Fruit fly (Drosophila melanogaster) whole organism, embryonic: ENCODE data around the gene bab1.

Experiments used
- ATbp ChIP-seq: fragments of 200-800 bp; sonication (Bioruptor generic); optimal IDR thresholded peaks from 2 replicates; lab custom pipeline; 2017; ENCODE audit warnings: missing biosample characterization, mild to moderate bottlenecking, missing genetic modification characterization, missing genetic modification reagents
- BtbVII ChIP-seq: fragments of 200-800 bp; sonication (Bioruptor generic); optimal IDR thresholded peaks from 3 replicates; lab custom pipeline; 2017; ENCODE audit warnings: missing biosample characterization, mild to moderate bottlenecking, missing genetic modification characterization
- CG10654 ChIP-seq: fragments of 200-800 bp; sonication (Bioruptor generic); optimal IDR thresholded peaks from 2 replicates; lab custom pipeline; 2016; ENCODE audit warnings: missing biosample characterization, missing genetic modification characterization
- CG11247 ChIP-seq: fragments of 200-800 bp; sonication (Bioruptor generic); IDR thresholded peaks from 2 replicates; pipeline ENCODE4 v1.3.6; 2022; ENCODE audit warnings: missing biosample characterization, missing genetic modification characterization
- CG12942 ChIP-seq: fragments of 200-800 bp; sonication (Bioruptor generic); optimal IDR thresholded peaks from 3 replicates; lab custom pipeline; 2016; ENCODE audit warnings: missing biosample characterization, missing genetic modification characterization
- CG13296 ChIP-seq: fragments of 200-800 bp; sonication (Bioruptor generic); optimal IDR thresholded peaks from 3 replicates; lab custom pipeline; 2018; ENCODE audit warnings: missing biosample characterization, mild to moderate bottlenecking, missing genetic modification characterization
- CG13424 ChIP-seq: fragments of 200-800 bp; sonication (Bioruptor generic); optimal IDR thresholded peaks from 2 replicates; lab custom pipeline; 2019; ENCODE audit warnings: missing biosample characterization, mild to moderate bottlenecking, missing genetic modification characterization, moderate library complexity
- CG13624 ChIP-seq: fragments of 200-800 bp; sonication (Bioruptor generic); optimal IDR thresholded peaks from 2 replicates; lab custom pipeline; 2016; ENCODE audit warnings: missing biosample characterization, missing genetic modification characterization
- CG14860 ChIP-seq: fragments of 200-800 bp; sonication (Bioruptor generic); IDR thresholded peaks from 3 replicates; pipeline ENCODE4 v1.3.6; 2022; ENCODE audit warnings: missing biosample characterization, missing genetic modification characterization; ENCODE audit not compliant: partially characterized antibody
- CG14965 ChIP-seq: fragments of 200-800 bp; sonication (Bioruptor generic); optimal IDR thresholded peaks from 2 replicates; lab custom pipeline; 2016; ENCODE audit warnings: missing biosample characterization, missing genetic modification characterization, borderline replicate concordance
- CG15696 ChIP-seq: fragments of 200-800 bp; sonication (Bioruptor generic); optimal IDR thresholded peaks from 2 replicates; lab custom pipeline; 2019; ENCODE audit warnings: missing biosample characterization, mild to moderate bottlenecking, missing genetic modification characterization, moderate library complexity
- CG1647 ChIP-seq: fragments of 200-800 bp; sonication (Bioruptor generic); optimal IDR thresholded peaks from 3 replicates; lab custom pipeline; 2016; ENCODE audit warnings: missing biosample characterization, missing genetic modification characterization
- CG17186 ChIP-seq: fragments of 200-800 bp; sonication (Bioruptor generic); optimal IDR thresholded peaks from 3 replicates; lab custom pipeline; 2017; ENCODE audit warnings: missing biosample characterization, missing genetic modification reagents, missing genetic modification characterization
- CG2120 ChIP-seq: fragments of 200-800 bp; sonication (Bioruptor generic); optimal IDR thresholded peaks from 3 replicates; lab custom pipeline; 2016; ENCODE audit warnings: missing biosample characterization, missing genetic modification characterization
- CG2875 ChIP-seq: fragments of 200-800 bp; sonication (Bioruptor generic); optimal IDR thresholded peaks from 2 replicates; lab custom pipeline; 2017; ENCODE audit warnings: missing biosample characterization, mild to moderate bottlenecking, missing genetic modification characterization, missing genetic modification reagents
- CG33213 ChIP-seq: fragments of 200-800 bp; sonication (Bioruptor generic); optimal IDR thresholded peaks from 3 replicates; lab custom pipeline; 2016; ENCODE audit warnings: missing biosample characterization, missing genetic modification characterization
- CG42726 ChIP-seq: fragments of 200-800 bp; sonication (Bioruptor generic); IDR thresholded peaks from 2 replicates; pipeline ENCODE4 v1.3.6; 2022; ENCODE audit warnings: missing biosample characterization, missing genetic modification characterization; ENCODE audit not compliant: partially characterized antibody
- CG6765 ChIP-seq: fragments of 200-800 bp; sonication (Bioruptor generic); optimal IDR thresholded peaks from 3 replicates; lab custom pipeline; 2017; ENCODE audit warnings: missing biosample characterization, mild to moderate bottlenecking, missing genetic modification characterization
- CG6813 ChIP-seq: fragments of 200-800 bp; sonication (Bioruptor generic); optimal IDR thresholded peaks from 2 replicates; lab custom pipeline; 2017; ENCODE audit warnings: missing biosample characterization, missing genetic modification characterization, mild to moderate bottlenecking, moderate library complexity, missing genetic modification reagents
- D19B ChIP-seq: fragments of 200-800 bp; sonication (Bioruptor generic); optimal IDR thresholded peaks from 2 replicates; lab custom pipeline; 2017; ENCODE audit warnings: missing biosample characterization, mild to moderate bottlenecking, missing genetic modification characterization
- Ets97D ChIP-seq: fragments of 200-800 bp; sonication (Bioruptor generic); optimal IDR thresholded peaks from 3 replicates; lab custom pipeline; 2016; ENCODE audit warnings: missing biosample characterization, missing genetic modification characterization
- Hmx ChIP-seq: fragments of 200-800 bp; sonication (Bioruptor generic); optimal IDR thresholded peaks from 2 replicates; lab custom pipeline; 2016; ENCODE audit warnings: missing biosample characterization, missing genetic modification characterization
- Hr3 ChIP-seq: fragments of 200-800 bp; sonication (Bioruptor generic); optimal IDR thresholded peaks from 3 replicates; lab custom pipeline; 2016; ENCODE audit warnings: missing biosample characterization, missing genetic modification characterization
- Lim3 ChIP-seq: fragments of 200-800 bp; sonication (Bioruptor generic); IDR thresholded peaks from 2 replicates; pipeline ENCODE4 v1.3.6; 2022; ENCODE audit warnings: missing biosample characterization, missing genetic modification characterization
- Lpt ChIP-seq: fragments of >200 bp; optimal IDR thresholded peaks from 2 replicates; lab custom pipeline; 2018; ENCODE audit warnings: missing biosample characterization, missing genetic modification characterization
- MBD-R2 ChIP-seq: fragments of 200-800 bp; sonication (Bioruptor generic); IDR thresholded peaks from 2 replicates; pipeline ENCODE4 v1.3.6; 2022; ENCODE audit warnings: missing biosample characterization, missing genetic modification characterization
- Rfx ChIP-seq: fragments of 200-800 bp; sonication (Bioruptor generic); IDR thresholded peaks from 2 replicates; pipeline ENCODE4 v1.3.6; 2022; ENCODE audit warnings: missing biosample characterization, missing genetic modification characterization
- Sin3A ChIP-seq: fragments of >200 bp; optimal IDR thresholded peaks from 2 replicates; lab custom pipeline; 2018
- Sox100B ChIP-seq: fragments of 200-800 bp; sonication (Bioruptor generic); optimal IDR thresholded peaks from 3 replicates; lab custom pipeline; 2018; ENCODE audit warnings: missing biosample characterization, mild to moderate bottlenecking, missing genetic modification characterization
- Tbp ChIP-seq: fragments of >200 bp; optimal IDR thresholded peaks from 2 replicates; lab custom pipeline; 2018; ENCODE audit warnings: missing biosample characterization, missing genetic modification characterization
- Xbp1 ChIP-seq: fragments of 200-800 bp; sonication (Bioruptor generic); optimal IDR thresholded peaks from 3 replicates; lab custom pipeline; 2016; ENCODE audit warnings: missing biosample characterization, mild to moderate bottlenecking, missing genetic modification characterization
- al ChIP-seq: fragments of 200-800 bp; sonication (Bioruptor generic); IDR thresholded peaks from 2 replicates; pipeline ENCODE4 v1.3.6; 2022; ENCODE audit warnings: missing biosample characterization, missing genetic modification characterization
- amos ChIP-seq: fragments of 200-800 bp; sonication (Bioruptor generic); IDR thresholded peaks from 2 replicates; pipeline ENCODE4 v1.3.6; 2022; ENCODE audit warnings: missing biosample characterization, missing genetic modification characterization; ENCODE audit not compliant: partially characterized antibody
- corto ChIP-seq: fragments of 200-800 bp; sonication (Bioruptor generic); optimal IDR thresholded peaks from 2 replicates; lab custom pipeline; 2016; ENCODE audit warnings: missing biosample characterization, mild to moderate bottlenecking, missing genetic modification characterization, moderate library complexity
- da ChIP-seq: fragments of 200-800 bp; sonication (Bioruptor generic); optimal IDR thresholded peaks from 2 replicates; lab custom pipeline; 2016; ENCODE audit warnings: missing biosample characterization, missing genetic modification characterization
- gro ChIP-seq: fragments of 200-800 bp; sonication (Bioruptor generic); optimal IDR thresholded peaks from 2 replicates; lab custom pipeline; 2016; ENCODE audit warnings: missing biosample characterization, missing genetic modification characterization
- lab ChIP-seq: fragments of 200-800 bp; sonication (Bioruptor generic); optimal IDR thresholded peaks from 3 replicates; lab custom pipeline; 2017; ENCODE audit warnings: missing biosample characterization, missing genetic modification characterization, mild to moderate bottlenecking, moderate library complexity, missing genetic modification reagents
- lov ChIP-seq, 2 experiments: fragments of 200-800 bp in 1 of 2; fragments of >200 bp in 1 of 2; sonication (Bioruptor generic) in 1 of 2; IDR thresholded peaks in 1 of 2; optimal IDR thresholded peaks in 1 of 2; 2 replicates in 1 of 2; 3 replicates in 1 of 2; pipeline versions ENCODE4 v1.3.6 to Lab custom; 2017 to 2022; ENCODE audit warnings: missing biosample characterization in 1 of 2, missing genetic modification characterization in 1 of 2
- luna ChIP-seq: fragments of 200-800 bp; sonication (Bioruptor generic); optimal IDR thresholded peaks from 2 replicates; lab custom pipeline; 2016; ENCODE audit warnings: missing biosample characterization, missing genetic modification characterization
- maf-S ChIP-seq: fragments of 200-800 bp; sonication (Bioruptor generic); optimal IDR thresholded peaks from 2 replicates; lab custom pipeline; 2016; ENCODE audit warnings: missing biosample characterization, missing genetic modification characterization
- prd ChIP-seq, 3 experiments: fragments of >200 bp in 2 of 3; fragments of 200-800 bp in 1 of 3; sonication (Bioruptor generic) in 1 of 3; optimal IDR thresholded peaks in 2 of 3; IDR thresholded peaks in 1 of 3; 2 replicates in 2 of 3; 3 replicates in 1 of 3; pipeline versions ENCODE4 v1.3.6 to Lab custom; 2017 to 2022; ENCODE audit warnings: missing biosample characterization in 1 of 3, missing genetic modification characterization in 1 of 3
- sc ChIP-seq, 3 experiments: fragments of >200 bp in 2 of 3; fragments of 200-800 bp in 1 of 3; sonication (Bioruptor generic) in 1 of 3; optimal IDR thresholded peaks; 2 replicates in 2 of 3; 3 replicates in 1 of 3; lab custom pipeline; 2017; ENCODE audit warnings: mild to moderate bottlenecking in 1 of 3, missing biosample characterization in 1 of 3, missing genetic modification characterization in 1 of 3, missing genetic modification reagents in 1 of 3
- ssp ChIP-seq: fragments of 200-800 bp; sonication (Bioruptor generic); IDR thresholded peaks from 2 replicates; pipeline ENCODE4 v1.3.6; 2022; ENCODE audit warnings: missing biosample characterization, missing genetic modification characterization
- trem ChIP-seq: fragments of 200-800 bp; optimal IDR thresholded peaks from 3 replicates; lab custom pipeline; 2019; ENCODE audit warnings: missing biosample characterization, mild to moderate bottlenecking, missing genetic modification characterization, moderate library complexity
- twi ChIP-seq: fragments of 200-800 bp; optimal IDR thresholded peaks from 2 replicates; lab custom pipeline; 2019; ENCODE audit warnings: missing biosample characterization, mild to moderate bottlenecking, missing genetic modification characterization, moderate library complexity
- usp ChIP-seq: fragments of >200 bp; optimal IDR thresholded peaks from 2 replicates; lab custom pipeline; 2017; ENCODE audit warnings: missing biosample characterization, missing genetic modification characterization
- vfl ChIP-seq: fragments of 200-800 bp; sonication (Bioruptor generic); optimal IDR thresholded peaks from 2 replicates; lab custom pipeline; 2016; ENCODE audit warnings: missing biosample characterization, missing genetic modification characterization

Gene bab1

DNA sequence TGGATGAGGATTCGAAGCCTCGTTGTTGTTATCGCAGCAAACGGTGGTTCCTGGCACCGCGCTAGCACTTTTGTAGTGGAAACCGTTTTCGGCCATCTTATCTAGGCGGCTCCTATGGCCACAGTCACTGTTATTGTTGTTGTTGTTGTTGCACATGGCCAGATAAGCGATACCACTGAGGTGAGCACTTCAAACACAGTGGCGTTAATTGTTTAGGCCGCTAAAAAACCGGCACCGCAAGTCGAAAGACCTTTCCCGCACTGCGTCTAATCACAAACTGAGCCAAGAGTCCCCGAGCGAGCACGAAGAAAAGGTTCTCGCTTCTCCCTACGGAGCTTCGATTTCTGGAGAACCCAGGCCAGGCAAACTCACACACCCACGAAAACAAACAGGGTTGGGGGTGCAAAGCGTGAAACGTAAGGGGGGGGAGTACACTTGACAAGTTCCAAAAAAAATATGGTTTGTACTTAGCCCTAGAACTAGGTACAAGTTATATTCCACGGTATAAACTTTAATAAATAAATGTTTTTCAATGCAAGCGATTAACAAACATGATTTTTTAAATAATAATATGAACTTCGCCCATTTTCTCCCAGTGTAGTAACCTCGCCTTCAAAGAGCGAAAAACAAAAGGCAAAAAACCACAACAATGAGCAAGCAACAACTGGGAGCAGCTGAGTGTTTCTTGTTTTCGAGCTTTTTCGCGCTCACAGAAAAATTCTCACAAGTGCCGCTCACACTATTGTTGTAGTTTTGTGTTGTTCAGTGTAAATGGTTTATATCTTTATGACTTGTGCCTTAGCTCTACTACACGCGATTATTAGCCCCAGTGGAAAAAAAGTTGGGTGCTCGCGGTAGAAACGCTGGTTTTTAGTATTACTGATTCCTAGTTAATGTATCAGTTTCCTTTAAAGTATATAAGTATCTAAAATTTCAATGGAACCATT, 93.1 kb downstream of the bab1 start (continued):
- TF ChIP-seq CG42726 (GFP tag; lab: Robert Waterston, UW), result no peak
- TF ChIP-seq trem, result no peak
- TF ChIP-seq luna (GFP tag; lab: Kevin White, UChicago), result peak; percentile 20
- TF ChIP-seq twi, result peak; percentile 53
- TF ChIP-seq sc (optimal IDR thresholded peaks at IDR 0.05; lab: Kevin White, UChicago), result no peak
- peak; percentile 52 for TF ChIP-seq sc (GFP tag; optimal IDR thresholded peaks at IDR 0.05; lab: Kevin White, UChicago)
- TF ChIP-seq vfl, result peak; percentile 44
- no peak for TF ChIP-seq CG14860 (GFP tag; lab: Robert Waterston, UW)
- peak; percentile 64 for TF ChIP-seq ATbp (GFP tag; lab: Kevin White, UChicago)
- TF ChIP-seq lab (GFP tag; lab: Kevin White, UChicago), result peak; percentile 96
- peak; percentile 57 for TF ChIP-seq Sox100B (GFP tag; lab: Kevin White, UChicago)
- peak; percentile 64 for TF ChIP-seq CG10654 (GFP tag; lab: Kevin White, UChicago)
- TF ChIP-seq Xbp1 (GFP tag; lab: Kevin White, UChicago), result peak; percentile 80
- peak; percentile 27 for TF ChIP-seq CG33213 (GFP tag; lab: Kevin White, UChicago)
- no peak for TF ChIP-seq prd (optimal IDR thresholded peaks at IDR 0.05; lab: Kevin White, UChicago)
- peak; percentile 91 for TF ChIP-seq prd (GFP tag; IDR thresholded peaks at IDR 0.05; lab: Robert Waterston, UW)
- TF ChIP-seq al, result peak; percentile 88
- no peak for TF ChIP-seq usp
- TF ChIP-seq Lim3 (GFP tag; lab: Robert Waterston, UW), result 0 out of 2 replicates have a peak, but pooled peaks have one; percentile 37
- peak; percentile 42 for TF ChIP-seq CG15696
- no peak for TF ChIP-seq Tbp (GFP tag; lab: Kevin White, UChicago)
- TF ChIP-seq CG1647 (GFP tag; lab: Kevin White, UChicago), result peak; percentile 47
- peak; percentile 11 for TF ChIP-seq Ets97D (GFP tag; lab: Kevin White, UChicago)
- TF ChIP-seq ssp (GFP tag; lab: Robert Waterston, UW), result peak; percentile 78
- TF ChIP-seq CG13296 (GFP tag; lab: Kevin White, UChicago), result peak; percentile 71
- TF ChIP-seq maf-S (GFP tag; lab: Kevin White, UChicago), result peak; percentile 46
- TF ChIP-seq CG6813 (GFP tag; lab: Kevin White, UChicago), result peak; percentile 82
- no peak for TF ChIP-seq Lpt (GFP tag; lab: Kevin White, UChicago)
- peak; percentile 85 for TF ChIP-seq BtbVII (GFP tag; lab: Kevin White, UChicago)
- peak; percentile 7; the same call in 1 of the 2 replicates for TF ChIP-seq amos
- TF ChIP-seq CG6765, result peak; percentile 80
- TF ChIP-seq da (GFP tag; lab: Kevin White, UChicago), result no peak
- TF ChIP-seq Hr3, result peak; percentile 79
- TF ChIP-seq CG14965 (GFP tag; lab: Kevin White, UChicago), result no peak
- peak; percentile 84 for TF ChIP-seq CG13424 (tag; lab: Kevin White, UChicago)
- peak; percentile 0 for TF ChIP-seq D19B (GFP tag; lab: Kevin White, UChicago)
- peak; percentile 55 for TF ChIP-seq CG2875 (GFP tag; lab: Kevin White, UChicago)
- TF ChIP-seq CG17186 (GFP tag; lab: Kevin White, UChicago), result no peak
- TF ChIP-seq CG2120, result peak; percentile 90
- TF ChIP-seq Rfx (GFP tag; lab: Robert Waterston, UW), result peak; percentile 96
- no peak for TF ChIP-seq Sin3A (lab: Kevin White, UChicago)
- TF ChIP-seq Hmx (GFP tag; lab: Kevin White, UChicago), result no peak
- peak; percentile 66 for TF ChIP-seq CG13624
- TF ChIP-seq CG12942 (GFP tag; lab: Kevin White, UChicago), result peak; percentile 51
- TF ChIP-seq lov (optimal IDR thresholded peaks at IDR 0.05; lab: Kevin White, UChicago), result no peak
- 0 out of 3 replicates have a peak, but pooled peaks have one; percentile 63 for TF ChIP-seq lov (GFP tag; IDR thresholded peaks at IDR 0.05; lab: Robert Waterston, UW)
- peak; percentile 86 for TF ChIP-seq CG11247
- TF ChIP-seq gro (GFP tag; lab: Kevin White, UChicago), result peak; percentile 75
- TF ChIP-seq corto, result no peak
- peak; percentile 78; the same call in 1 of the 2 replicates for TF ChIP-seq MBD-R2
